Worm (Caenorhabditis elegans) whole organism, L2 larva: ENCODE results near the gene usp-4.

Experiments
- dmd-4 ChIP-seq: sonication (generic microtip); optimal IDR thresholded peaks from 2 replicates; lab custom pipeline; 2017; ENCODE audit warnings: missing biosample characterization, missing genetic modification characterization
- egl-27 ChIP-seq: sonication (generic microtip); optimal IDR thresholded peaks from 3 replicates; lab custom pipeline; 2017; ENCODE audit warnings: missing biosample characterization, missing genetic modification reagents, missing genetic modification characterization
- unc-62 ChIP-seq: fragments of 150-350 bp; optimal IDR thresholded peaks from 2 replicates; lab custom pipeline; 2014; ENCODE audit warnings: missing biosample characterization, missing genetic modification reagents, missing genetic modification characterization

DNA sequence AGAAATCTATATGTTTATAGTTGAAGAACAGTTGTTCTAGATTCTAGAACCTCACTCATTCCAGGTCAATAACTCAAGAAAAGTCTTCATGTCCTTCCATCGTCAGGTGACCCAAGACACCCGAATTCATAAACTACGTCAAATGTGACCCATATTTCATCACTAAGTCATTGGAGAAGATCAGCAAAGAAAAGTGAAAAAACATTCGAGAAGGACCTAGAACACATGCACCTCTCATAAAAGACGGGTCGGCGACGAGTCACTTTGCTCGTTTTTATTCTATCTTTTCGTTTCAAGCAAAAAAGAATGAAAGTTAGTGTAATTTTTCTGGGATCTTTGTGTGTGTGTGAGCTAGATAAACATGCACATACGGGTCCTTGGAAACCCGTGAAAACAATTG is 5.9 kb upstream of the usp-4 start:
- TF ChIP-seq egl-27 (tag; lab: Kevin White, UChicago) = no peak
- TF ChIP-seq unc-62 (GFP tag; lab: Kevin White, UChicago) = no peak
- TF ChIP-seq dmd-4 (tag; lab: Kevin White, UChicago) = no peak
